Worm (Caenorhabditis elegans): Measurements from ENCODE around the gene zipt-17.

ce11 chrIV:17405530-17405929, 38.3 kb upstream of the zipt-17 start, which contains the start of gene pmp-4:
- TF ChIP-seq klf-2 (GFP tag; conservative IDR thresholded peaks at IDR 0.05) (no peak), flt-1 (GFP tag; IDR thresholded peaks at IDR 0.05) (no peak), med-1 (GFP tag; optimal IDR thresholded peaks at IDR 0.05; ENCODE audit: insufficient read depth) (no peak), ref-1 (GFP tag; conservative IDR thresholded peaks at IDR 0.05) (no peak), tab-1 (GFP tag; IDR thresholded peaks at IDR 0.05) (no peak), T22C8.4 (GFP tag; IDR thresholded peaks at IDR 0.05) (no peak)
